Fruit fly (Drosophila melanogaster): ENCODE data around the gene CG6470.

DNA sequence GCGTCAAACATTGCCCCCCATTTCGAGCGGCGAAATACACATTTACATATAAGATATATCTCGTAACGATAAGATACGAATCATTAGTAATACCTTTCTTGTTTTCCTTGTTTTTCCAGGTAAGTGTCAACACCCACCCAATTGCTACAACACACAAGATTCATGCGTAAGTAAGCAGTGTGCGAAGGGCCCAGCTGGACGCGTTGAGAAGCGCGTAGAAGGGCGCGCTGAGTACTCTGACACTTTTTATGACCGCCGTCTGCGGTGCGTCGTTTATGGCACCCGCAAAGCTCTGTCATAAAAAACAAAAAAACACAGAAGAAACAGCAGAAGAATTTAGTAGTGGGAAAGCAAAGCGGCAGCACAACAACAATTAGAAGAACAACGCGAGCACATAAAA, 33.0 kb upstream of the CG6470 start:
- TF ChIP-seq CG10348 (GFP tag; IDR thresholded peaks at IDR 0.05) (no peak), CG17806 (tag; optimal IDR thresholded peaks at IDR 0.05) (no peak), CG8159 (tag; optimal IDR thresholded peaks at IDR 0.05) (no peak), D1 (tag; optimal IDR thresholded peaks at IDR 0.05) (no peak), Ets98B (GFP tag; IDR thresholded peaks at IDR 0.05) (no peak), CG9948 (tag; optimal IDR thresholded peaks at IDR 0.05) (no peak), CG14655 (GFP tag; optimal IDR thresholded peaks at IDR 0.05) (no peak), CG15710 (tag; optimal IDR thresholded peaks at IDR 0.05) (no peak), Snoo (tag; optimal IDR thresholded peaks at IDR 0.05) (no peak)
